5 fruit fly cellular contexts compared by ENCODE assay signal in the genomic region with DNA sequence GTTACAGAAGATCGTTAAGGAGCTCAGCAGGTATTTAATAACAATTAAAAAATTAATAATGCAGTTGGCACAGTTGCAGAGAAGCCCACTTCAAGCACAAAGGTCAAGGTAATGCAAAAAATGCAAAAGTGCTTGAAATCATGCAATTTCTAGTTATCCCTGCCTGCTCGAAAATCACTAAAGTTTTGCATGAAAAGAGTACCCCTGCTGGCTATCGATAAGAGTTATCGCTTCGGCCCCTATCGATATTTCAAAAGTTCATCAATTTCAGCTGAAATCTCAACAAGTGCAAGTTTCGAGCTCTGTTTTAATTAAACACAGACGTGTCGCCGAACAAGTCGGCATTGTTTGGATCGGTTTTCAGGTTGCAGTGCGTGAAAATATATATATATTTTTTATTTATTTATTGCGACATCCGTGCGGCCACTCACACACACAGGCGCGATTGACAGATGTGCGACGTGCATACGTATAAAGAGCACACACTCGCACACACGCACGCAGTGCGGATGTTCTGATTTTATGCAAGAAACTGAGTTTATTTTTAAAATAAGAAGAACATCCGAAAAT.
TF ChIP-seq lines count a peak whose summit lies in the region.

No protein-coding gene starts in this region.

- TF ChIP-seq CTCF in whole organism, embryonic (GFP tag; optimal IDR thresholded peaks at IDR 0.05; lab: Kevin White, UChicago), result peak; percentile 42

TF ChIP-seq in whole organism, adult, 20 proteins besides CTCF, POLR2A, EP300 and RAD21:
- TF ChIP-seq CG12768 (GFP tag; optimal IDR thresholded peaks at IDR 0.05; lab: Kevin White, UChicago), result peak; percentile 20
- peak; percentile 12 for TF ChIP-seq CG7045 (GFP tag; optimal IDR thresholded peaks at IDR 0.05; lab: Kevin White, UChicago)
- TF ChIP-seq CG11617 (GFP tag; optimal IDR thresholded peaks at IDR 0.05; lab: Kevin White, UChicago), result peak; percentile 50
- no peak for TF ChIP-seq Clk (GFP tag; optimal IDR thresholded peaks at IDR 0.05; lab: Kevin White, UChicago)
- peak; percentile 81 for TF ChIP-seq toe (GFP tag; optimal IDR thresholded peaks at IDR 0.05; lab: Kevin White, UChicago)
- TF ChIP-seq kay (GFP tag; lab: Kevin White, UChicago; ENCODE audit: borderline replicate concordance), result no peak
- peak; percentile 32 for TF ChIP-seq Crg-1 (GFP tag; optimal IDR thresholded peaks at IDR 0.05; lab: Kevin White, UChicago)
- peak; percentile 63 for TF ChIP-seq CG1620 (GFP tag; optimal IDR thresholded peaks at IDR 0.05; lab: Kevin White, UChicago)
- peak; percentile 68 for TF ChIP-seq Hr96 (GFP tag; optimal IDR thresholded peaks at IDR 0.05; lab: Kevin White, UChicago)
- TF ChIP-seq Mnt (GFP tag; optimal IDR thresholded peaks at IDR 0.05; lab: Kevin White, UChicago), result peak; percentile 39
- TF ChIP-seq CG14711 (tag; optimal IDR thresholded peaks at IDR 0.05; lab: Kevin White, UChicago), result peak; percentile 20
- no peak for TF ChIP-seq CG7101 (tag; optimal IDR thresholded peaks at IDR 0.05; lab: Kevin White, UChicago)
- peak; percentile 13 for TF ChIP-seq cic (GFP tag; optimal IDR thresholded peaks at IDR 0.05; lab: Kevin White, UChicago)
- peak; percentile 55 for TF ChIP-seq bab1 (GFP tag; optimal IDR thresholded peaks at IDR 0.05; lab: Kevin White, UChicago)
- no peak for TF ChIP-seq cnc (optimal IDR thresholded peaks at IDR 0.05; lab: Kevin White, UChicago)
- TF ChIP-seq tj (GFP tag; optimal IDR thresholded peaks at IDR 0.05; lab: Kevin White, UChicago), result peak; percentile 16

TF ChIP-seq in whole organism, embryonic, 481 proteins besides CTCF, POLR2A, EP300 and RAD21 (continues in another document):
- TF ChIP-seq exex (tag; optimal IDR thresholded peaks at IDR 0.05; lab: Kevin White, UChicago) (peak; percentile 20), CG10654 (GFP tag; optimal IDR thresholded peaks at IDR 0.05; lab: Kevin White, UChicago) (peak; percentile 32), CG31441 (GFP tag; IDR thresholded peaks at IDR 0.05; lab: Robert Waterston, UW) (peak; percentile 74), E2f2 (GFP tag; IDR thresholded peaks at IDR 0.05; lab: Robert Waterston, UW) (peak; percentile 27; the same call in 1 of the 2 replicates), BtbVII (GFP tag; optimal IDR thresholded peaks at IDR 0.05; lab: Kevin White, UChicago) (peak; percentile 23), CG17385 (GFP tag; optimal IDR thresholded peaks at IDR 0.05; lab: Kevin White, UChicago) (no peak), CG7987 (GFP tag; optimal IDR thresholded peaks at IDR 0.05; lab: Kevin White, UChicago) (no peak), CG4360 (GFP tag; IDR thresholded peaks at IDR 0.05; lab: Robert Waterston, UW) (no peak), ap (GFP tag; IDR thresholded peaks at IDR 0.05; lab: Robert Waterston, UW) (no peak), CG16779 (GFP tag; IDR thresholded peaks at IDR 0.05; lab: Robert Waterston, UW) (0 out of 2 replicates have a peak, but pooled peaks have one; percentile 45), HLH3B (GFP tag; IDR thresholded peaks at IDR 0.05; lab: Robert Waterston, UW) (0 out of 2 replicates have a peak, but pooled peaks have one; percentile 48), Usf (GFP tag; optimal IDR thresholded peaks at IDR 0.05; lab: Kevin White, UChicago) (no peak), HLH4C (GFP tag; IDR thresholded peaks at IDR 0.05; lab: Robert Waterston, UW; ENCODE audit: partially characterized antibody) (peak; percentile 85), Neu2 (GFP tag; optimal IDR thresholded peaks at IDR 0.05; lab: Kevin White, UChicago; ENCODE audit: borderline replicate concordance) (no peak), hb (GFP tag; IDR thresholded peaks at IDR 0.05; lab: Robert Waterston, UW; ENCODE audit: partially characterized antibody) (peak; percentile 79; the same call in 2 of the 3 replicates), zen (tag; optimal IDR thresholded peaks at IDR 0.05; lab: Kevin White, UChicago) (peak; percentile 41)

TF ChIP-seq in whole organism, prepupa, 60 proteins besides CTCF, POLR2A, EP300 and RAD21 (continues in another document):
- TF ChIP-seq fd85E (GFP tag; optimal IDR thresholded peaks at IDR 0.05; lab: Kevin White, UChicago), result no peak
- peak; percentile 66 for TF ChIP-seq CG31627 (GFP tag; optimal IDR thresholded peaks at IDR 0.05; lab: Kevin White, UChicago)
- TF ChIP-seq fd59A (GFP tag; optimal IDR thresholded peaks at IDR 0.05; lab: Kevin White, UChicago), result no peak
- TF ChIP-seq CG9139 (GFP tag; optimal IDR thresholded peaks at IDR 0.05; lab: Kevin White, UChicago), result no peak
- peak; percentile 11 for TF ChIP-seq Sox15 (GFP tag; optimal IDR thresholded peaks at IDR 0.05; lab: Kevin White, UChicago)
- no peak for TF ChIP-seq CG1621 (tag; optimal IDR thresholded peaks at IDR 0.05; lab: Kevin White, UChicago)
- TF ChIP-seq CG6276 (GFP tag; optimal IDR thresholded peaks at IDR 0.05; lab: Kevin White, UChicago), result no peak
- no peak for TF ChIP-seq CG11762 (GFP tag; optimal IDR thresholded peaks at IDR 0.05; lab: Kevin White, UChicago; ENCODE audit: insufficient read depth)
- TF ChIP-seq Gug (GFP tag; IDR thresholded peaks at IDR 0.05; lab: Robert Waterston, UW), result peak; percentile 40; the same call in 1 of the 2 replicates
- TF ChIP-seq Eip78C (GFP tag; lab: Kevin White, UChicago), result peak; percentile 83
- peak; percentile 50 for TF ChIP-seq CG10669 (GFP tag; optimal IDR thresholded peaks at IDR 0.05; lab: Kevin White, UChicago)
- peak; percentile 28 for TF ChIP-seq acj6 (GFP tag; optimal IDR thresholded peaks at IDR 0.05; lab: Kevin White, UChicago)
- TF ChIP-seq vri (GFP tag; optimal IDR thresholded peaks at IDR 0.05; lab: Kevin White, UChicago), result peak; percentile 45
- no peak for TF ChIP-seq CG8319 (GFP tag; optimal IDR thresholded peaks at IDR 0.05; lab: Kevin White, UChicago)
- TF ChIP-seq Ets96B (tag; optimal IDR thresholded peaks at IDR 0.05; lab: Kevin White, UChicago), result peak; percentile 10
- no peak for TF ChIP-seq Hr38 (GFP tag; optimal IDR thresholded peaks at IDR 0.05; lab: Kevin White, UChicago)
- TF ChIP-seq CG11902 (GFP tag; optimal IDR thresholded peaks at IDR 0.05; lab: Kevin White, UChicago), result peak; percentile 8
- TF ChIP-seq CG4318 (GFP tag; optimal IDR thresholded peaks at IDR 0.05; lab: Kevin White, UChicago), result no peak

TF ChIP-seq in whole organism, pupa, 21 proteins besides CTCF, POLR2A, EP300 and RAD21 (continues in another document):
- no peak for TF ChIP-seq rn (GFP tag; IDR thresholded peaks at IDR 0.05; lab: Robert Waterston, UW)
- peak; percentile 58; the same call in 2 of the 3 replicates for TF ChIP-seq CG4496 (GFP tag; IDR thresholded peaks at IDR 0.05; lab: Robert Waterston, UW)
- no peak for TF ChIP-seq CG9948 (tag; optimal IDR thresholded peaks at IDR 0.05; lab: Kevin White, UChicago)
- TF ChIP-seq CG34367 (tag; optimal IDR thresholded peaks at IDR 0.05; lab: Kevin White, UChicago), result peak; percentile 17
- peak; percentile 7 for TF ChIP-seq CG8159 (tag; optimal IDR thresholded peaks at IDR 0.05; lab: Kevin White, UChicago)
- TF ChIP-seq CG14655 (GFP tag; optimal IDR thresholded peaks at IDR 0.05; lab: Kevin White, UChicago), result no peak
- peak; percentile 2 for TF ChIP-seq CG15710 (tag; optimal IDR thresholded peaks at IDR 0.05; lab: Kevin White, UChicago)
- no peak for TF ChIP-seq CG8301 (tag; optimal IDR thresholded peaks at IDR 0.05; lab: Kevin White, UChicago)
- no peak for TF ChIP-seq Pif1A (GFP tag; optimal IDR thresholded peaks at IDR 0.05; lab: Kevin White, UChicago)
- peak; percentile 39 for TF ChIP-seq D1 (tag; optimal IDR thresholded peaks at IDR 0.05; lab: Kevin White, UChicago)
- peak; percentile 37 for TF ChIP-seq Snoo (tag; optimal IDR thresholded peaks at IDR 0.05; lab: Kevin White, UChicago)
- TF ChIP-seq fd96Ca (GFP tag; IDR thresholded peaks at IDR 0.05; lab: Robert Waterston, UW), result peak; percentile 70
- peak; percentile 60 for TF ChIP-seq EcR (GFP tag; optimal IDR thresholded peaks at IDR 0.05; lab: Kevin White, UChicago)
- TF ChIP-seq gl (tag; optimal IDR thresholded peaks at IDR 0.05; lab: Kevin White, UChicago), result no peak
- TF ChIP-seq CG32121 (GFP tag; IDR thresholded peaks at IDR 0.05; lab: Robert Waterston, UW), result peak; percentile 33; the same call in 1 of the 2 replicates
- TF ChIP-seq CG12605 (GFP tag; IDR thresholded peaks at IDR 0.05; lab: Robert Waterston, UW), result peak; percentile 29
- TF ChIP-seq Ets98B (GFP tag; IDR thresholded peaks at IDR 0.05; lab: Robert Waterston, UW), result no peak
- TF ChIP-seq CG10348 (GFP tag; IDR thresholded peaks at IDR 0.05; lab: Robert Waterston, UW), result no peak
- no peak for TF ChIP-seq CG13204 (GFP tag; optimal IDR thresholded peaks at IDR 0.05; lab: Kevin White, UChicago)

TF ChIP-seq in whole organism, wandering third instar larva, 38 proteins besides CTCF, POLR2A, EP300 and RAD21 (continues in another document):
- TF ChIP-seq Hr78 (GFP tag; optimal IDR thresholded peaks at IDR 0.05; lab: Kevin White, UChicago) (no peak), tai (GFP tag; optimal IDR thresholded peaks at IDR 0.05; lab: Kevin White, UChicago) (no peak), lola (GFP tag; optimal IDR thresholded peaks at IDR 0.05; lab: Kevin White, UChicago) (no peak), dsf (GFP tag; optimal IDR thresholded peaks at IDR 0.05; lab: Kevin White, UChicago; ENCODE audit: borderline replicate concordance) (no peak), Dif (GFP tag; optimal IDR thresholded peaks at IDR 0.05; lab: Kevin White, UChicago; ENCODE audit: partially characterized antibody) (peak; percentile 45), brk (GFP tag; optimal IDR thresholded peaks at IDR 0.05; lab: Kevin White, UChicago) (no peak), Myc (optimal IDR thresholded peaks at IDR 0.05; lab: Kevin White, UChicago) (no peak), fru (GFP tag; optimal IDR thresholded peaks at IDR 0.05; lab: Kevin White, UChicago) (peak; percentile 51), rgr (GFP tag; optimal IDR thresholded peaks at IDR 0.05; lab: Kevin White, UChicago) (peak; percentile 52), pan (optimal IDR thresholded peaks at IDR 0.05; lab: Kevin White, UChicago) (no peak), Hnf4 (GFP tag; optimal IDR thresholded peaks at IDR 0.05; lab: Kevin White, UChicago) (peak; percentile 60), Abd-B (GFP tag; optimal IDR thresholded peaks at IDR 0.05; lab: Kevin White, UChicago) (no peak), Hr83 (GFP tag; optimal IDR thresholded peaks at IDR 0.05; lab: Kevin White, UChicago; ENCODE audit: poor library complexity, severe bottlenecking) (peak; percentile 57), N (GFP tag; optimal IDR thresholded peaks at IDR 0.05; lab: Kevin White, UChicago) (no peak), dmrt93B (GFP tag; optimal IDR thresholded peaks at IDR 0.05; lab: Kevin White, UChicago) (no peak), OdsH (GFP tag; optimal IDR thresholded peaks at IDR 0.05; lab: Kevin White, UChicago) (no peak), Mio (GFP tag; optimal IDR thresholded peaks at IDR 0.05; lab: Kevin White, UChicago) (no peak), Dfd (GFP tag; optimal IDR thresholded peaks at IDR 0.05; lab: Kevin White, UChicago) (no peak), ey (GFP tag; optimal IDR thresholded peaks at IDR 0.05; lab: Kevin White, UChicago) (peak; percentile 52), CrebA (GFP tag; optimal IDR thresholded peaks at IDR 0.05; lab: Kevin White, UChicago; ENCODE audit: borderline replicate concordance) (no peak), HLH106 (tag; optimal IDR thresholded peaks at IDR 0.05; lab: Kevin White, UChicago) (peak; percentile 41), CG9705 (GFP tag; optimal IDR thresholded peaks at IDR 0.05; lab: Kevin White, UChicago) (no peak)
